Fruit fly (Drosophila melanogaster): Measurements from ENCODE around the gene Pcyt2.

DNA sequence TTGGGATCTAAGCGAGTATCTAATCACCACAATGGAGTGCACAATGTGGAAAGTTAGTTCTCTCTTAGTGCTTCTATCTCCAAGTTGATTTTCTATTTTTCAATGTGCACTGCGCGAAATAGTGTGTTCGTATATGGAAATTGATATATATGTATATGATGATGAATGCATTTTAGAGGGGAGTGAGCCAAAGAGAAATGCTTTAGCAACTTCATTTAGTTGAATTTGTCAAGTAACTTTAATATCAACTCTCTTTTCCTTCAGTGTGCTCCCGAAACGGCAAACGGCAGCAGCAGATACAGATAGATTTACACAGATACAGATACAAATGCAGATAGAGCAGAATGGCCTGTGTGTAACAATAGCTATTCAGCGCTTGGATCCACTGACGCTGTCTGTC, 30.7 kb downstream of the Pcyt2 start:
- no peak for TF ChIP-seq sage (GFP tag; optimal IDR thresholded peaks at IDR 0.05)
- TF ChIP-seq Dfd (GFP tag; optimal IDR thresholded peaks at IDR 0.05), result no peak
- no peak for TF ChIP-seq sv (GFP tag; optimal IDR thresholded peaks at IDR 0.05)
- TF ChIP-seq Rel (GFP tag; optimal IDR thresholded peaks at IDR 0.05), result no peak
- TF ChIP-seq Rel (tag; optimal IDR thresholded peaks at IDR 0.05), result no peak
- TF ChIP-seq jim (GFP tag; optimal IDR thresholded peaks at IDR 0.05), result no peak
- no peak for TF ChIP-seq pan (optimal IDR thresholded peaks at IDR 0.05)
- no peak for TF ChIP-seq usp (GFP tag; optimal IDR thresholded peaks at IDR 0.05)
- TF ChIP-seq Hr78 (GFP tag; optimal IDR thresholded peaks at IDR 0.05), result no peak
- no peak for TF ChIP-seq CG9705 (GFP tag; optimal IDR thresholded peaks at IDR 0.05)
- no peak for TF ChIP-seq Jra (GFP tag; optimal IDR thresholded peaks at IDR 0.05)
- TF ChIP-seq psq (GFP tag; optimal IDR thresholded peaks at IDR 0.05), result no peak
- no peak for TF ChIP-seq CG32264 (GFP tag; optimal IDR thresholded peaks at IDR 0.05)
- no peak for TF ChIP-seq dsf (GFP tag; optimal IDR thresholded peaks at IDR 0.05; ENCODE audit: borderline replicate concordance)

Measured in whole organism, wandering third instar larva.